Fruit fly (Drosophila melanogaster) whole organism, wandering third instar larva: Measurements from ENCODE around the gene Vm26Ab.
A peak's percentile ranks its signal among the peaks of the same experiment; 100 is the strongest.

Source experiments
- CG32264 ChIP-seq: fragments of 200-800 bp; sonication (Bioruptor generic); optimal IDR thresholded peaks from 2 replicates; lab custom pipeline; 2016; ENCODE audit warnings: missing biosample characterization, missing genetic modification characterization
- CrebA ChIP-seq: fragments of 200-800 bp; sonication (Bioruptor generic); optimal IDR thresholded peaks from 2 replicates; lab custom pipeline; 2016; ENCODE audit warnings: missing biosample characterization, mild to moderate bottlenecking, missing genetic modification characterization, borderline replicate concordance
- Dif ChIP-seq: fragments of 200-275, 200-300 bp; sonication (Bioruptor generic); optimal IDR thresholded peaks from 2 replicates; lab custom pipeline; 2018; ENCODE audit warnings: missing biosample characterization, missing genetic modification characterization; ENCODE audit not compliant: partially characterized antibody
- GATAd ChIP-seq: sonication (Bioruptor generic); optimal IDR thresholded peaks from 2 replicates; lab custom pipeline; 2016; ENCODE audit warnings: missing biosample characterization, missing genetic modification characterization
- Hr83 ChIP-seq: fragments of 200-300 bp; sonication (Bioruptor generic); optimal IDR thresholded peaks from 2 replicates; lab custom pipeline; 2016; ENCODE audit warnings: missing biosample characterization, mild to moderate bottlenecking, missing genetic modification characterization, moderate library complexity; ENCODE audit not compliant: poor library complexity, severe bottlenecking
- OdsH ChIP-seq: fragments of 200-800 bp; sonication (Bioruptor generic); optimal IDR thresholded peaks from 2 replicates; lab custom pipeline; 2016; ENCODE audit warnings: missing biosample characterization, mild to moderate bottlenecking, missing genetic modification characterization
- Rel ChIP-seq, 2 experiments: fragments of 200-800 bp; sonication (Bioruptor generic) in 1 of 2; optimal IDR thresholded peaks; 2 replicates in 1 of 2; 3 replicates in 1 of 2; lab custom pipeline; 2016 to 2019; ENCODE audit warnings: mild to moderate bottlenecking in 2 of 2, missing biosample characterization in 2 of 2, missing genetic modification characterization in 2 of 2, moderate library complexity in 1 of 2
- brk ChIP-seq: fragments of 200-800 bp; sonication (Bioruptor generic); optimal IDR thresholded peaks from 2 replicates; lab custom pipeline; 2016; ENCODE audit warnings: missing biosample characterization, mild to moderate bottlenecking, missing genetic modification characterization
- dsf ChIP-seq: sonication (Bioruptor generic); optimal IDR thresholded peaks from 2 replicates; lab custom pipeline; 2016; ENCODE audit warnings: missing biosample characterization, missing genetic modification characterization, borderline replicate concordance
- pan ChIP-seq: fragments of >200 bp; optimal IDR thresholded peaks from 2 replicates; lab custom pipeline; 2017
- psq ChIP-seq: fragments of 200-800 bp; sonication (Bioruptor generic); optimal IDR thresholded peaks from 3 replicates; lab custom pipeline; 2017; ENCODE audit warnings: missing biosample characterization, mild to moderate bottlenecking, missing genetic modification characterization, moderate library complexity
- usp ChIP-seq: fragments of >200 bp; optimal IDR thresholded peaks from 2 replicates; lab custom pipeline; 2017; ENCODE audit warnings: missing biosample characterization, missing genetic modification characterization

DNA sequence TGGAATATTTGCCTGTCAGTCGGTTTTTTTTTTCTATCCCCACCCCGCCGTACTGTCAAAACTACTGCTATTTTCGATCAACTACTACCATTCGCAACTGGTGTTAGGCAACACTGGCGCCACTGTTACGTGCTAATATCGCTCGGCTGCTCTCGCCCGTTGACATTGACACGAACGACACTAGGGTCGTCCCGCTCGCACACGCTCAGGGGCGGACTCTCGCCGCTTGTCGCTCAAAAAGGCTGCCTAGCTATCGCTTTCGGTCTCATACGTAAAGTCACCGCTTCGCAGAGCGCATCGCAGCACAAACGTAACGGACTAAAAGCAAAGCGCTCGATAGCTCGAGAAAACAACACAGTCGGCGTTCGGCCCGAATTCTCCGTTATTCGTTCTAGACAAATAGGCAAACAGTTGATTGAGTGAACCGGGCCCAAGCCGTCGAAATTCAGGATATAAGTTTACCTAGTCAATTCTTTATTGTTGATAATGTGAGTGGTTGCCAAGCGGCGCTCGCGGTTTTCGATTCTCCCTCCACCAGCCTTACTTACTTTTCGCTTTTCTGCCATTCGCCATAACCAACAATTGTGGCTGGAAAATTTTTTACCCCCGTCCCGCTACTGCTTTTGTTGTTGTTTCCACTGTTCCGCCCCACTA is 25.7 kb downstream of the Vm26Ab start:
- TF ChIP-seq pan (lab: Kevin White, UChicago) (no peak), Rel (GFP tag; optimal IDR thresholded peaks at IDR 0.05; lab: Kevin White, UChicago) (peak; percentile 32), Rel (tag; optimal IDR thresholded peaks at IDR 0.05; lab: Kevin White, UChicago) (peak; percentile 75), psq (GFP tag; lab: Kevin White, UChicago) (peak; percentile 32), GATAd (no peak), usp (GFP tag; lab: Kevin White, UChicago) (no peak), CrebA (GFP tag; lab: Kevin White, UChicago) (no peak), Hr83 (GFP tag; lab: Kevin White, UChicago) (peak; percentile 64), Dif (peak; percentile 79), dsf (no peak), brk (GFP tag; lab: Kevin White, UChicago) (no peak), OdsH (GFP tag; lab: Kevin White, UChicago) (peak; percentile 38), CG32264 (GFP tag; lab: Kevin White, UChicago) (no peak)
